Fruit fly (Drosophila melanogaster): ENCODE results near the gene cyc.

The cyc gene

DNA sequence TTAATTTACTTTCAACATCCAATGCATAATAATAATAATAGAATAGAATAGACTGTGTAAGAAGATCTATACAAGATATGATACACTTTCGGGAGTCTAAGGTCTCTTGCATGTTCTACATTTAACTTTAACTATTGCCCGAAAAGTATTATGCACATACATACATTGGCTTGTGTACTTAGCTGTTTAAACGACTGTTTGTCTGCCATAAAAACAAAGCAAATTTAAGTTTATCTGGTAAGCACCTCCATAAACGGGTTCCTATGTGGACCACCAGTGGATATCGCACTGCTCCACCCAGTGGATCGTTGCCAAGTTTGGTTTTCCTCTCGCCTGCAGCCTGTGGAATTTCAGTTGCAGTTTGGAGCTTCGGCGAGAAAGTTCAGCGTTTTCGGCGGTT is 31.2 kb upstream of the cyc start (continued):
- TF ChIP-seq CG18599 (GFP tag; optimal IDR thresholded peaks at IDR 0.05) (peak; percentile 55), HHEX (GFP tag; optimal IDR thresholded peaks at IDR 0.05) (peak; percentile 41), sug (tag; optimal IDR thresholded peaks at IDR 0.05) (peak; percentile 34), CG7556 (GFP tag; optimal IDR thresholded peaks at IDR 0.05) (peak; percentile 37), HmgZ (tag; optimal IDR thresholded peaks at IDR 0.05) (peak; percentile 8), PHDP (tag; optimal IDR thresholded peaks at IDR 0.05) (peak; percentile 42), Meics (GFP tag; optimal IDR thresholded peaks at IDR 0.05) (peak; percentile 41), Scr (GFP tag; IDR thresholded peaks at IDR 0.05; ENCODE audit: partially characterized antibody) (no peak), CG7987 (GFP tag; optimal IDR thresholded peaks at IDR 0.05) (peak; percentile 39), CG7963 (GFP tag; IDR thresholded peaks at IDR 0.05; ENCODE audit: partially characterized antibody) (no peak), bowl (GFP tag; IDR thresholded peaks at IDR 0.05) (no peak), repo (GFP tag; optimal IDR thresholded peaks at IDR 0.05) (no peak), stc (GFP tag; IDR thresholded peaks at IDR 0.05) (no peak), Med (GFP tag) (peak; percentile 13), CG31365 (tag; optimal IDR thresholded peaks at IDR 0.05) (peak; percentile 30), Trl (optimal IDR thresholded peaks at IDR 0.05) (no peak), Trl (GFP tag; optimal IDR thresholded peaks at IDR 0.05) (peak; percentile 19), CG6765 (GFP tag; optimal IDR thresholded peaks at IDR 0.05) (peak; percentile 7), Antp (GFP tag; optimal IDR thresholded peaks at IDR 0.05) (peak; percentile 10), run (tag; optimal IDR thresholded peaks at IDR 0.05) (peak; percentile 25), CG17912 (GFP tag; optimal IDR thresholded peaks at IDR 0.05) (peak; percentile 21), CG13424 (tag; optimal IDR thresholded peaks at IDR 0.05) (no peak), CG9817 (tag; optimal IDR thresholded peaks at IDR 0.05) (peak; percentile 10), NK7.1 (GFP tag; optimal IDR thresholded peaks at IDR 0.05) (peak; percentile 34), HLH3B (GFP tag; IDR thresholded peaks at IDR 0.05) (0 out of 2 replicates have a peak, but pooled peaks have one; percentile 6), Fer1 (GFP tag; optimal IDR thresholded peaks at IDR 0.05) (peak; percentile 63), CG3407 (GFP tag; optimal IDR thresholded peaks at IDR 0.05) (peak; percentile 53), Pdp1 (GFP tag; optimal IDR thresholded peaks at IDR 0.05) (no peak), ssp (GFP tag; IDR thresholded peaks at IDR 0.05) (no peak), zfh1 (GFP tag; IDR thresholded peaks at IDR 0.05) (no peak), CG12071 (GFP tag; optimal IDR thresholded peaks at IDR 0.05) (peak; percentile 71), grau (tag; optimal IDR thresholded peaks at IDR 0.05) (peak; percentile 2), H2.0 (GFP tag; IDR thresholded peaks at IDR 0.05) (no peak), hkb (optimal IDR thresholded peaks at IDR 0.05) (no peak), hkb (GFP tag; IDR thresholded peaks at IDR 0.05) (peak; percentile 55; the same call in 1 of the 2 replicates), CG12299 (tag; optimal IDR thresholded peaks at IDR 0.05) (peak; percentile 29), Atf6 (GFP tag; IDR thresholded peaks at IDR 0.05) (no peak), CG6654 (GFP tag; optimal IDR thresholded peaks at IDR 0.05) (no peak), BtbVII (GFP tag; optimal IDR thresholded peaks at IDR 0.05) (peak; percentile 69), CG12391 (tag; optimal IDR thresholded peaks at IDR 0.05) (no peak), schlank (tag; optimal IDR thresholded peaks at IDR 0.05) (peak; percentile 72), CG2678 (tag; optimal IDR thresholded peaks at IDR 0.05) (peak; percentile 46), CG17359 (tag; optimal IDR thresholded peaks at IDR 0.05) (peak; percentile 29)
